Worm (Caenorhabditis elegans) whole organism, early embryonic: Measurements from ENCODE around the gene efr-3.

ENCODE experiments used
- B0310.2 ChIP-seq: sonication (generic microtip); optimal IDR thresholded peaks from 2 replicates; lab custom pipeline; 2016; ENCODE audit warnings: mild to moderate bottlenecking, missing genetic modification characterization, missing compliant biosample characterization
- F13C5.2 ChIP-seq: sonication (generic microtip); optimal IDR thresholded peaks from 2 replicates; lab custom pipeline; 2017; ENCODE audit warnings: mild to moderate bottlenecking, missing genetic modification characterization, inconsistent platforms, missing compliant biosample characterization
- aly-1 ChIP-seq: sonication (generic microtip); optimal IDR thresholded peaks from 2 replicates; lab custom pipeline; 2016; ENCODE audit warnings: missing genetic modification characterization, missing compliant biosample characterization
- ama-1 ChIP-seq: fragments of 150-350 bp; optimal IDR thresholded peaks from 2 replicates; lab custom pipeline; 2014
- ceh-13 ChIP-seq: fragments of 200-800 bp; sonication (Bioruptor generic); optimal IDR thresholded peaks from 2 replicates; lab custom pipeline; 2018; ENCODE audit warnings: mild to moderate bottlenecking, missing genetic modification characterization, missing compliant biosample characterization
- ceh-36 ChIP-seq: sonication (generic microtip); optimal IDR thresholded peaks from 2 replicates; lab custom pipeline; 2016; ENCODE audit warnings: missing genetic modification characterization, inconsistent platforms, missing compliant biosample characterization
- ets-7 ChIP-seq: sonication (generic microtip); optimal IDR thresholded peaks from 2 replicates; lab custom pipeline; 2016; ENCODE audit warnings: missing genotype, missing genetic modification characterization, missing compliant biosample characterization
- flt-1 ChIP-seq: fragments of 200-800 bp; sonication (Bioruptor generic); IDR thresholded peaks from 2 replicates; pipeline ENCODE4 v1.3.6; 2022; ENCODE audit warnings: missing genetic modification characterization, missing compliant biosample characterization
- hmbx-1 ChIP-seq: sonication (generic microtip); optimal IDR thresholded peaks from 2 replicates; lab custom pipeline; 2016; ENCODE audit warnings: mild to moderate bottlenecking, missing genetic modification characterization, missing compliant biosample characterization
- hmg-4 ChIP-seq: fragments of 200-800 bp; sonication (Bioruptor generic); optimal IDR thresholded peaks from 2 replicates; lab custom pipeline; 2018; ENCODE audit warnings: mild to moderate bottlenecking, missing genetic modification characterization, missing compliant biosample characterization
- hnd-1 ChIP-seq: sonication (generic microtip); optimal IDR thresholded peaks from 2 replicates; lab custom pipeline; 2016; ENCODE audit warnings: missing genetic modification characterization, missing compliant biosample characterization
- pes-1 ChIP-seq: fragments of 200-800 bp; sonication (Bioruptor generic); IDR thresholded peaks from 2 replicates; pipeline ENCODE4 v1.3.6; 2022; ENCODE audit warnings: missing genetic modification reagents, missing genetic modification characterization, missing compliant biosample characterization
- scrt-1 ChIP-seq: fragments of 200-800 bp; sonication (Bioruptor generic); IDR thresholded peaks from 2 replicates; pipeline ENCODE4 v1.3.6; 2022; ENCODE audit warnings: missing genetic modification characterization, missing compliant biosample characterization
- sea-1 ChIP-seq: fragments of 200-800 bp; sonication (Bioruptor generic); conservative IDR thresholded peaks from 2 replicates; pipeline ENCODE4 v1.3.6; 2022; ENCODE audit warnings: missing genetic modification characterization, missing compliant biosample characterization
- tbx-11 ChIP-seq: fragments of 200-800 bp; sonication (Bioruptor generic); IDR thresholded peaks from 2 replicates; pipeline ENCODE4 v1.3.6; 2022; ENCODE audit warnings: missing genetic modification characterization, missing compliant biosample characterization
- tbx-37 ChIP-seq: fragments of 200-800 bp; sonication (Bioruptor generic); conservative IDR thresholded peaks from 2 replicates; pipeline ENCODE4 v1.3.6; 2022; ENCODE audit warnings: missing genetic modification reagents, missing genetic modification characterization, missing compliant biosample characterization
- tra-4 ChIP-seq: sonication (generic microtip); optimal IDR thresholded peaks from 2 replicates; lab custom pipeline; 2017; ENCODE audit warnings: missing genetic modification characterization, missing compliant biosample characterization

efr-3 gene

ce11 chrII:6322081-6322480 lies 1.1 kb upstream of the efr-3 start:
- TF ChIP-seq hmbx-1 (tag; lab: Kevin White, UChicago), result no peak
- TF ChIP-seq ceh-13 (GFP tag; lab: Kevin White, UChicago), result no peak
- no peak for TF ChIP-seq tbx-11 (GFP tag; lab: Robert Waterston, UW)
- no peak for TF ChIP-seq ets-7 (tag; lab: Kevin White, UChicago)
- TF ChIP-seq aly-1 (tag; lab: Kevin White, UChicago), result no peak
- no peak for TF ChIP-seq pes-1
- no peak for TF ChIP-seq sea-1 (GFP tag; lab: Robert Waterston, UW)
- TF ChIP-seq hnd-1 (tag; lab: Kevin White, UChicago), result no peak
- no peak for TF ChIP-seq hmg-4 (GFP tag; lab: Kevin White, UChicago)
- no peak for TF ChIP-seq scrt-1 (GFP tag; lab: Robert Waterston, UW)
- no peak for TF ChIP-seq tbx-37 (GFP tag; lab: Robert Waterston, UW)
- TF ChIP-seq tra-4 (tag; lab: Kevin White, UChicago), result no peak
- no peak for TF ChIP-seq ama-1 (lab: Kevin White, UChicago)
- no peak for TF ChIP-seq F13C5.2 (tag; lab: Kevin White, UChicago)

ce11 chrII:6311888-6312287 lies 9.1 kb downstream of the efr-3 start:
- TF ChIP-seq ama-1 (lab: Kevin White, UChicago) (no peak), tra-4 (tag; lab: Kevin White, UChicago) (no peak), hnd-1 (tag; lab: Kevin White, UChicago) (no peak)

ce11 chrII:6311459-6311858 lies 9.5 kb downstream of the efr-3 start:
- TF ChIP-seq ama-1 (lab: Kevin White, UChicago) (no peak), sea-1 (GFP tag; lab: Robert Waterston, UW) (no peak), tbx-11 (GFP tag; lab: Robert Waterston, UW) (no peak), hmbx-1 (tag; lab: Kevin White, UChicago) (no peak), pes-1 (no peak), B0310.2 (no peak), F13C5.2 (tag; lab: Kevin White, UChicago) (no peak), aly-1 (tag; lab: Kevin White, UChicago) (no peak), tbx-37 (GFP tag; lab: Robert Waterston, UW) (no peak), tra-4 (tag; lab: Kevin White, UChicago) (no peak), ets-7 (tag; lab: Kevin White, UChicago) (no peak), ceh-13 (GFP tag; lab: Kevin White, UChicago) (no peak), scrt-1 (GFP tag; lab: Robert Waterston, UW) (no peak), flt-1 (no peak)

- no peak for TF ChIP-seq pes-1
- no peak for TF ChIP-seq tra-4 (tag; lab: Kevin White, UChicago)
- TF ChIP-seq tbx-11 (GFP tag; lab: Robert Waterston, UW), result no peak
- no peak for TF ChIP-seq ets-7 (tag; lab: Kevin White, UChicago)
- no peak for TF ChIP-seq hnd-1 (tag; lab: Kevin White, UChicago)
- no peak for TF ChIP-seq tbx-37 (GFP tag; lab: Robert Waterston, UW)
- TF ChIP-seq aly-1 (tag; lab: Kevin White, UChicago), result no peak
- TF ChIP-seq sea-1 (GFP tag; lab: Robert Waterston, UW), result no peak
- TF ChIP-seq hmbx-1 (tag; lab: Kevin White, UChicago), result no peak
- no peak for TF ChIP-seq ama-1 (lab: Kevin White, UChicago)
- no peak for TF ChIP-seq F13C5.2 (tag; lab: Kevin White, UChicago)
- no peak for TF ChIP-seq ceh-36 (tag; lab: Kevin White, UChicago)
- no peak for TF ChIP-seq flt-1
- no peak for TF ChIP-seq scrt-1 (GFP tag; lab: Robert Waterston, UW)
- no peak for TF ChIP-seq hmg-4 (GFP tag; lab: Kevin White, UChicago)
Measured at ce11 chrII:6309198-6309597, 11.8 kb downstream of the efr-3 start, which contains the start of gene glb-10. glb-10 (minus strand) TSS chrII:6309298.

- no peak for TF ChIP-seq ets-7 (tag; lab: Kevin White, UChicago)
Measured at ce11 chrII:6306125-6306524, 14.8 kb downstream of the efr-3 start, which contains the start of gene C29F5.8. C29F5.8 (plus strand) TSS chrII:6306425.

ce11 chrII:6303209-6303740 lies 17.7 kb downstream of the efr-3 start, which contains the start of gene C29F5.1:
C29F5.1 (plus strand) TSS chrII:6303525.
- TF ChIP-seq F13C5.2 (tag; lab: Kevin White, UChicago) (no peak), ceh-13 (GFP tag; lab: Kevin White, UChicago) (no peak), tra-4 (tag; lab: Kevin White, UChicago) (no peak), flt-1 (no peak)

ce11 chrII:6294261-6294660 lies 26.7 kb downstream of the efr-3 start, which contains the start of gene mps-1:
mps-1 (minus strand) TSS chrII:6294361.
- TF ChIP-seq tra-4 (tag; lab: Kevin White, UChicago) (no peak), hnd-1 (tag; lab: Kevin White, UChicago) (no peak), tbx-11 (GFP tag; lab: Robert Waterston, UW) (no peak), aly-1 (tag; lab: Kevin White, UChicago) (no peak), F13C5.2 (tag; lab: Kevin White, UChicago) (no peak), flt-1 (no peak), hmbx-1 (tag; lab: Kevin White, UChicago) (no peak), ceh-13 (GFP tag; lab: Kevin White, UChicago) (no peak), ceh-36 (tag; lab: Kevin White, UChicago) (no peak), B0310.2 (no peak), ets-7 (tag; lab: Kevin White, UChicago) (no peak), sea-1 (GFP tag; lab: Robert Waterston, UW) (no peak), hmg-4 (GFP tag; lab: Kevin White, UChicago) (no peak), scrt-1 (GFP tag; lab: Robert Waterston, UW) (no peak), ama-1 (lab: Kevin White, UChicago) (no peak), pes-1 (no peak), tbx-37 (GFP tag; lab: Robert Waterston, UW) (no peak)
